Fruit fly (Drosophila melanogaster) whole organism, prepupa: ENCODE measurements around the gene CG11791.

Experiments used
- Blimp-1 ChIP-seq: fragments of 200-800 bp; sonication (Bioruptor generic); optimal IDR thresholded peaks from 3 replicates; lab custom pipeline; 2017; ENCODE audit warnings: missing biosample characterization, missing genetic modification characterization, mild to moderate bottlenecking, moderate library complexity, missing genetic modification reagents
- CG10631 ChIP-seq: fragments of 200-800 bp; sonication (Bioruptor generic); optimal IDR thresholded peaks from 2 replicates; lab custom pipeline; 2016; ENCODE audit warnings: missing biosample characterization, missing genetic modification characterization
- CG10669 ChIP-seq: fragments of 200-800 bp; sonication (Bioruptor generic); optimal IDR thresholded peaks from 3 replicates; lab custom pipeline; 2018; ENCODE audit warnings: missing biosample characterization, mild to moderate bottlenecking, missing genetic modification characterization, moderate library complexity
- CG11762 ChIP-seq: fragments of 200-800 bp; sonication (Bioruptor generic); optimal IDR thresholded peaks from 3 replicates; lab custom pipeline; 2016; ENCODE audit warnings: missing biosample characterization, missing genetic modification characterization; ENCODE audit not compliant: insufficient read depth
- CG1621 ChIP-seq: fragments of 200-800 bp; sonication (Bioruptor generic); optimal IDR thresholded peaks from 3 replicates; lab custom pipeline; 2018; ENCODE audit warnings: missing biosample characterization, mild to moderate bottlenecking, missing genetic modification characterization
- CG3032 ChIP-seq: fragments of 200-800 bp; optimal IDR thresholded peaks from 2 replicates; lab custom pipeline; 2019; ENCODE audit warnings: missing biosample characterization, mild to moderate bottlenecking, missing genetic modification characterization, moderate library complexity
- CG31627 ChIP-seq: fragments of 200-800 bp; sonication (Bioruptor generic); optimal IDR thresholded peaks from 3 replicates; lab custom pipeline; 2016; ENCODE audit warnings: missing biosample characterization, missing genetic modification characterization
- CG3919 ChIP-seq: fragments of 200-800 bp; sonication (Bioruptor generic); optimal IDR thresholded peaks from 3 replicates; lab custom pipeline; 2016; ENCODE audit warnings: missing biosample characterization, missing genetic modification characterization
- CG4318 ChIP-seq: fragments of 200-800 bp; sonication (Bioruptor generic); optimal IDR thresholded peaks from 3 replicates; lab custom pipeline; 2017; ENCODE audit warnings: missing biosample characterization, mild to moderate bottlenecking, missing genetic modification characterization
- CG6276 ChIP-seq: fragments of 200-800 bp; sonication (Bioruptor generic); optimal IDR thresholded peaks from 2 replicates; lab custom pipeline; 2017; ENCODE audit warnings: missing biosample characterization, mild to moderate bottlenecking, missing genetic modification characterization
- CG7368 ChIP-seq: fragments of 200-800 bp; sonication (Bioruptor generic); optimal IDR thresholded peaks from 3 replicates; lab custom pipeline; 2016; ENCODE audit warnings: missing biosample characterization, missing genetic modification characterization
- CG8319 ChIP-seq: fragments of 200-800 bp; sonication (Bioruptor generic); optimal IDR thresholded peaks from 3 replicates; lab custom pipeline; 2016; ENCODE audit warnings: missing biosample characterization, missing genetic modification characterization
- CG8632 ChIP-seq: fragments of 200-800 bp; sonication (Bioruptor generic); optimal IDR thresholded peaks from 3 replicates; lab custom pipeline; 2016; ENCODE audit warnings: missing biosample characterization, missing genetic modification characterization
- CG9139 ChIP-seq: fragments of 200-800 bp; sonication (Bioruptor generic); optimal IDR thresholded peaks from 3 replicates; lab custom pipeline; 2017; ENCODE audit warnings: missing biosample characterization, mild to moderate bottlenecking, missing genetic modification characterization
- Eip93F ChIP-seq: fragments of 200-800 bp; sonication (Bioruptor generic); optimal IDR thresholded peaks from 2 replicates; lab custom pipeline; 2016; ENCODE audit warnings: missing biosample characterization, mild to moderate bottlenecking, missing genetic modification characterization
- Gug ChIP-seq: fragments of 200-800 bp; sonication (Bioruptor generic); IDR thresholded peaks from 2 replicates; pipeline ENCODE4 v1.3.6; 2022; ENCODE audit warnings: missing biosample characterization, missing genetic modification characterization
- Hr38 ChIP-seq: sonication (Bioruptor generic); optimal IDR thresholded peaks from 2 replicates; lab custom pipeline; 2016; ENCODE audit warnings: missing biosample characterization, missing genetic modification characterization
- OdsH ChIP-seq: fragments of 200-800 bp; sonication (Bioruptor generic); optimal IDR thresholded peaks from 3 replicates; lab custom pipeline; 2016; ENCODE audit warnings: missing biosample characterization, missing genetic modification characterization
- Smox ChIP-seq: fragments of 200-800 bp; sonication (Bioruptor generic); optimal IDR thresholded peaks from 3 replicates; lab custom pipeline; 2016; ENCODE audit warnings: missing biosample characterization, missing genetic modification characterization
- Sox102F ChIP-seq: fragments of 200-800 bp; sonication (Bioruptor generic); optimal IDR thresholded peaks from 2 replicates; lab custom pipeline; 2016; ENCODE audit warnings: missing biosample characterization, mild to moderate bottlenecking, missing genetic modification characterization
- Sox14 ChIP-seq: fragments of 200-800 bp; sonication (Bioruptor generic); optimal IDR thresholded peaks from 3 replicates; lab custom pipeline; 2016; ENCODE audit warnings: missing biosample characterization, missing genetic modification characterization
- Sox15 ChIP-seq: fragments of 200-800 bp; sonication (Bioruptor generic); optimal IDR thresholded peaks from 3 replicates; lab custom pipeline; 2016; ENCODE audit warnings: missing biosample characterization, missing genetic modification characterization
- achi ChIP-seq: fragments of 200-800 bp; sonication (Bioruptor generic); optimal IDR thresholded peaks from 3 replicates; lab custom pipeline; 2016; ENCODE audit warnings: missing biosample characterization, missing genetic modification characterization
- cyc ChIP-seq: fragments of 200-800 bp; sonication (Bioruptor generic); optimal IDR thresholded peaks from 3 replicates; lab custom pipeline; 2016; ENCODE audit warnings: missing biosample characterization, missing genetic modification characterization
- dsx ChIP-seq: fragments of 200-800 bp; optimal IDR thresholded peaks from 3 replicates; lab custom pipeline; 2019; ENCODE audit warnings: missing biosample characterization, mild to moderate bottlenecking, missing genetic modification characterization, moderate library complexity; ENCODE audit not compliant: poor library complexity, severe bottlenecking
- eg ChIP-seq: fragments of 200-800 bp; sonication (Bioruptor generic); IDR thresholded peaks from 3 replicates; pipeline ENCODE4 v1.3.6; 2022; ENCODE audit warnings: missing biosample characterization, missing genetic modification characterization
- esn ChIP-seq: fragments of 200-800 bp; sonication (Bioruptor generic); optimal IDR thresholded peaks from 2 replicates; lab custom pipeline; 2016; ENCODE audit warnings: missing biosample characterization, mild to moderate bottlenecking, missing genetic modification characterization, moderate library complexity
- fkh ChIP-seq: fragments of 200-800 bp; sonication (Bioruptor generic); optimal IDR thresholded peaks from 3 replicates; lab custom pipeline; 2017; ENCODE audit warnings: missing biosample characterization, mild to moderate bottlenecking, missing genetic modification characterization, moderate library complexity
- pdm3 ChIP-seq: fragments of 200-800 bp; sonication (Bioruptor generic); optimal IDR thresholded peaks from 3 replicates; lab custom pipeline; 2016; ENCODE audit warnings: missing biosample characterization, missing genetic modification characterization
- spab ChIP-seq: fragments of 200-800 bp; sonication (Bioruptor generic); optimal IDR thresholded peaks from 2 replicates; lab custom pipeline; 2017; ENCODE audit warnings: missing biosample characterization, mild to moderate bottlenecking, missing genetic modification characterization, missing genetic modification reagents
- ss ChIP-seq, 2 experiments: fragments of 200-800 bp; sonication (Bioruptor generic); optimal IDR thresholded peaks; 2 replicates in 1 of 2; 3 replicates in 1 of 2; lab custom pipeline; 2017 to 2018; ENCODE audit warnings: mild to moderate bottlenecking in 2 of 2, missing biosample characterization in 2 of 2, missing genetic modification characterization in 2 of 2, moderate library complexity in 1 of 2

Gene CG11791

dm6 chr3R:25054451-25055188 is 5.2 kb downstream of the CG11791 start, which contains the start of gene CG31109 (continued):
- TF ChIP-seq CG6276 (no peak), CG31627 (GFP tag; lab: Kevin White, UChicago) (peak; percentile 12), CG3032 (tag; lab: Kevin White, UChicago) (no peak), CG10631 (no peak), CG3919 (GFP tag; lab: Kevin White, UChicago) (no peak), CG9139 (GFP tag; lab: Kevin White, UChicago) (no peak), eg (no peak), spab (GFP tag; lab: Kevin White, UChicago) (no peak), ss (GFP tag; optimal IDR thresholded peaks at IDR 0.05; lab: Kevin White, UChicago) (no peak), CG10669 (no peak), CG11762 (GFP tag; lab: Kevin White, UChicago) (no peak), OdsH (no peak), esn (peak; percentile 32), Sox14 (GFP tag; lab: Kevin White, UChicago) (no peak), CG8632 (GFP tag; lab: Kevin White, UChicago) (no peak), CG1621 (tag; lab: Kevin White, UChicago) (no peak), Hr38 (GFP tag; lab: Kevin White, UChicago) (no peak), Blimp-1 (GFP tag; lab: Kevin White, UChicago) (no peak), achi (no peak), Sox102F (no peak), Smox (GFP tag; lab: Kevin White, UChicago) (no peak), cyc (GFP tag; lab: Kevin White, UChicago) (no peak), CG8319 (GFP tag; lab: Kevin White, UChicago) (no peak), Eip93F (GFP tag; lab: Kevin White, UChicago) (peak; percentile 18)

- no peak for TF ChIP-seq pdm3 (GFP tag; lab: Kevin White, UChicago)
- no peak for TF ChIP-seq CG4318 (GFP tag; lab: Kevin White, UChicago)
- TF ChIP-seq fkh, result peak; percentile 82
- TF ChIP-seq Eip93F (GFP tag; lab: Kevin White, UChicago), result peak; percentile 18
- TF ChIP-seq, all 60 proteins: peak for 2
These were observed 6.6 kb downstream of the CG11791 start, which contains the start of the genes CG31111 and stac for dm6 chr3R:25056016-25056415. CG31111 (minus strand) TSS chr3R:25056177. stac (plus strand) TSS chr3R:25056286.

dm6 chr3R:25056488-25057157 is 7.2 kb downstream of the CG11791 start:
- no peak for TF ChIP-seq cyc (GFP tag; lab: Kevin White, UChicago)
- TF ChIP-seq dsx, result no peak
- no peak for TF ChIP-seq Blimp-1 (GFP tag; lab: Kevin White, UChicago)

- no peak for TF ChIP-seq CG3919 (GFP tag; lab: Kevin White, UChicago)
- no peak for TF ChIP-seq CG9139 (GFP tag; lab: Kevin White, UChicago)
- no peak for TF ChIP-seq Gug (GFP tag; lab: Robert Waterston, UW)
- no peak for TF ChIP-seq CG31627 (GFP tag; lab: Kevin White, UChicago)
- TF ChIP-seq CG7368 (GFP tag; lab: Kevin White, UChicago), result no peak
- TF ChIP-seq Sox15, result no peak
These were observed 11.0 kb downstream of the CG11791 start for dm6 chr3R:25060462-25060861.
